Fruit fly (Drosophila melanogaster) Kc167 (cell line): Measurements from ENCODE around the gene trv.

ENCODE experiments used
- Myc ChIP-seq: fragments of >200 bp; optimal IDR thresholded peaks from 2 replicates; lab custom pipeline; 2017; ENCODE audit warnings: missing external identifiers
- h ChIP-seq: fragments of >200 bp; optimal IDR thresholded peaks from 3 replicates; lab custom pipeline; 2018; ENCODE audit warnings: missing external identifiers
- insv ChIP-seq: fragments of >200 bp; optimal IDR thresholded peaks from 3 replicates; lab custom pipeline; 2018; ENCODE audit warnings: missing external identifiers
- psq ChIP-seq: fragments of >200 bp; optimal IDR thresholded peaks from 2 replicates; lab custom pipeline; 2017; ENCODE audit warnings: missing external identifiers

- no peak for TF ChIP-seq Myc (lab: Kevin White, UChicago)
- no peak for TF ChIP-seq psq
- TF ChIP-seq insv: no peak
- no peak for TF ChIP-seq h (lab: Kevin White, UChicago)
Measured at dm6 chr3R:28126241-28126640, 99.8 kb downstream of the trv start.
